Fruit fly (Drosophila melanogaster): ENCODE results near the gene CG4998.

The CG4998 gene

DNA sequence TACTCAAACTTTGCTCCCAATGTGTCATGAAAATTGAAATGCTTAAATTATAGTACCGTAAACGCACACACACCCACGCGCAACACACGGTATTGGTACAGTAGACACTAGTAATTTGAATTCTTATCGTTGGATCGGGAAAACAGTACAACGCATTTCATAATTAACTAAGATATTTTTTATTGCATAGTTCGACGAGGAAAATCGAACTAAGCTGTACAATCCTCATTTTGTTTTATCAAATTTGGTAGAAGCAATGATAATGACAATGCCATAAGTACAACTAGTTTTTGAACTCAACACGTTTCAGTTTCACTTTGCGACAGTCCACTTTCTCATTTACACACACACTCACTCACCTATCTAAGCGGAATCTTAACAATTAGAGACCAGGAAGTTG lies 42.0 kb downstream of the CG4998 start (continued):
- no peak for TF ChIP-seq Dref (GFP tag; IDR thresholded peaks at IDR 0.05)
- 0 out of 2 replicates have a peak, but pooled peaks have one; percentile 28 for TF ChIP-seq E2f2 (GFP tag; IDR thresholded peaks at IDR 0.05)
- TF ChIP-seq CG11696 (GFP tag; IDR thresholded peaks at IDR 0.05) = no peak
- TF ChIP-seq CG4360 (GFP tag; IDR thresholded peaks at IDR 0.05) = no peak
- no peak for TF ChIP-seq h (optimal IDR thresholded peaks at IDR 0.05)
- peak; percentile 80 for TF ChIP-seq gem (tag; optimal IDR thresholded peaks at IDR 0.05)
- peak; percentile 25 for TF ChIP-seq kay (GFP tag; optimal IDR thresholded peaks at IDR 0.05)
- peak; percentile 64 for TF ChIP-seq Fer2 (tag; optimal IDR thresholded peaks at IDR 0.05)
- TF ChIP-seq CG11695 (GFP tag; IDR thresholded peaks at IDR 0.05) = 0 out of 3 replicates have a peak, but pooled peaks have one; percentile 44
- peak; percentile 67 for TF ChIP-seq CG7556 (GFP tag; optimal IDR thresholded peaks at IDR 0.05)
- peak; percentile 50 for TF ChIP-seq CG9609 (GFP tag; optimal IDR thresholded peaks at IDR 0.05)
- TF ChIP-seq Rx (GFP tag; IDR thresholded peaks at IDR 0.05) = no peak
- peak; percentile 20 for TF ChIP-seq CG15479 (GFP tag; optimal IDR thresholded peaks at IDR 0.05)
- TF ChIP-seq CG7987 (GFP tag; optimal IDR thresholded peaks at IDR 0.05) = no peak
- peak; percentile 11 for TF ChIP-seq CG8359 (GFP tag; optimal IDR thresholded peaks at IDR 0.05; ENCODE audit: borderline replicate concordance)
- no peak for TF ChIP-seq CG16813 (GFP tag; IDR thresholded peaks at IDR 0.05; ENCODE audit: partially characterized antibody)
- TF ChIP-seq abd-A (tag; optimal IDR thresholded peaks at IDR 0.05) = no peak
- TF ChIP-seq rib (GFP tag; IDR thresholded peaks at IDR 0.05) = 0 out of 2 replicates have a peak, but pooled peaks have one; percentile 38
- TF ChIP-seq Camta (GFP tag; optimal IDR thresholded peaks at IDR 0.05) = peak; percentile 40
- no peak for TF ChIP-seq lbe (GFP tag; optimal IDR thresholded peaks at IDR 0.05)
- no peak for TF ChIP-seq Dip2 (GFP tag; IDR thresholded peaks at IDR 0.05)
- peak; percentile 58 for TF ChIP-seq tgo (GFP tag; IDR thresholded peaks at IDR 0.05)
- TF ChIP-seq Hmx (GFP tag; optimal IDR thresholded peaks at IDR 0.05) = peak; percentile 5
- TF ChIP-seq Fer3 (tag; optimal IDR thresholded peaks at IDR 0.05) = peak; percentile 81
- peak; percentile 74 for TF ChIP-seq Fer1 (GFP tag; optimal IDR thresholded peaks at IDR 0.05)
- TF ChIP-seq dpn (GFP tag; optimal IDR thresholded peaks at IDR 0.05) = peak; percentile 62 to 65
- TF ChIP-seq p53 (GFP tag; optimal IDR thresholded peaks at IDR 0.05) = peak; percentile 52
- TF ChIP-seq gro (GFP tag; optimal IDR thresholded peaks at IDR 0.05) = peak; percentile 83
- peak; percentile 2 for TF ChIP-seq zen (tag; optimal IDR thresholded peaks at IDR 0.05)
- peak; percentile 71 for TF ChIP-seq Hmr (GFP tag; optimal IDR thresholded peaks at IDR 0.05)
- no peak for TF ChIP-seq CG6654 (GFP tag; optimal IDR thresholded peaks at IDR 0.05)
- TF ChIP-seq disco-r (GFP tag; optimal IDR thresholded peaks at IDR 0.05) = peak; percentile 21
- TF ChIP-seq sim (GFP tag; IDR thresholded peaks at IDR 0.05) = 0 out of 2 replicates have a peak, but pooled peaks have one; percentile 41
- peak; percentile 30 for TF ChIP-seq CG10654 (GFP tag; optimal IDR thresholded peaks at IDR 0.05)
- TF ChIP-seq CG3281 (GFP tag; optimal IDR thresholded peaks at IDR 0.05) = peak; percentile 81
- TF ChIP-seq CG3995 (GFP tag; optimal IDR thresholded peaks at IDR 0.05) = peak; percentile 1
- peak; percentile 65 for TF ChIP-seq Six4 (GFP tag; optimal IDR thresholded peaks at IDR 0.05)
- TF ChIP-seq CG11093 (GFP tag; IDR thresholded peaks at IDR 0.05) = peak; percentile 64; the same call in 2 of the 3 replicates
- peak; percentile 57 for TF ChIP-seq jumu (GFP tag; optimal IDR thresholded peaks at IDR 0.05)
- TF ChIP-seq CG12155 (GFP tag; optimal IDR thresholded peaks at IDR 0.05) = peak; percentile 55
- peak; percentile 66 for TF ChIP-seq sob (GFP tag; IDR thresholded peaks at IDR 0.05)
- TF ChIP-seq Gsc (GFP tag; IDR thresholded peaks at IDR 0.05) = no peak
- TF ChIP-seq row (GFP tag; IDR thresholded peaks at IDR 0.05) = peak; percentile 92
- TF ChIP-seq CG15073 (GFP tag; optimal IDR thresholded peaks at IDR 0.05) = no peak
- no peak for TF ChIP-seq sd (tag; optimal IDR thresholded peaks at IDR 0.05)
- no peak for TF ChIP-seq oc (tag; optimal IDR thresholded peaks at IDR 0.05)
- 0 out of 2 replicates have a peak, but pooled peaks have one; percentile 69 for TF ChIP-seq Rfx (GFP tag; IDR thresholded peaks at IDR 0.05)
- TF ChIP-seq CG4707 (GFP tag; optimal IDR thresholded peaks at IDR 0.05) = peak; percentile 16
- TF ChIP-seq eve (GFP tag; optimal IDR thresholded peaks at IDR 0.05) = no peak
- TF ChIP-seq pan (optimal IDR thresholded peaks at IDR 0.05) = no peak
- peak in 1 of 2 experiments; percentile 54 for TF ChIP-seq pan (GFP tag; optimal IDR thresholded peaks at IDR 0.05 in 1 of 2, IDR thresholded peaks at IDR 0.05 in 1 of 2)
- peak; percentile 28 for TF ChIP-seq CG3407 (GFP tag; optimal IDR thresholded peaks at IDR 0.05)
